Worm (Caenorhabditis elegans): ENCODE results near the gene srz-29.
"Not testable (repeated sequence)": the region's sequence is repeated elsewhere in the genome, so short reads cannot be mapped to it uniquely, and the experiment has no call there.

Gene srz-29

ce11 chrIV:13659449-13659848, 13.7 kb upstream of the srz-29 start, which contains the start of gene Y45F10C.1:
Gene Y45F10C.1 (minus strand): TSS chrIV:13659549.
- TF ChIP-seq cnd-1 (tag; optimal IDR thresholded peaks at IDR 0.05); nhr-2 (tag; optimal IDR thresholded peaks at IDR 0.05); flh-1 (GFP tag; optimal IDR thresholded peaks at IDR 0.05): not testable (repeated sequence)

- not testable (repeated sequence) for TF ChIP-seq nhr-12 (tag; optimal IDR thresholded peaks at IDR 0.05); mep-1 (tag; optimal IDR thresholded peaks at IDR 0.05); ces-1 (GFP tag; optimal IDR thresholded peaks at IDR 0.05)
These were observed 6.3 kb upstream of the srz-29 start, which contains the start of gene Y45F10C.6 for ce11 chrIV:13652023-13652422. Gene Y45F10C.6 (plus strand): TSS chrIV:13652323.

ce11 chrIV:13651411-13651810, 5.7 kb upstream of the srz-29 start, which contains the start of gene C08F11.12:
Gene C08F11.12 (minus strand): TSS chrIV:13651511.
- TF ChIP-seq ces-1 (GFP tag; optimal IDR thresholded peaks at IDR 0.05); hlh-1 (tag; optimal IDR thresholded peaks at IDR 0.05); ceh-39 (tag; optimal IDR thresholded peaks at IDR 0.05): not testable (repeated sequence)

DNA sequence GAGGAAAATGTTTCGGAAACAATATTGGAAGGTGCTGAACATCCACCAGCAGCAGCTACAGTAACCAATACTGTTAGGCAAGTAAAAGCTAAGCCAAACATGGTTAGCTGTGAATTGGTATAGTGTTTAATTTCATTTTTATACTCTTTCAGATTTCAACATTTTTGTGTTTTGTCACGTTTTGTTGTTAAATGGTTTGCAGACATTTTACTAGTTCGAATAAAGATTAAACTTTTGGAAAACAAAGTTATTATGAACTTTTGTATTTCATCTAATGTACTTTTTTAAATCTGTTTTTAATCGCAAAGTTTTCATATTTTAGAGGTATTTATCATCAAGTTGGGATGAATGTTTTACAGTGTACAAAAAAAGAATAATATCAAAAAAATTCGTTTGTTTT, 4.5 kb upstream of the srz-29 start, which contains the start of gene C08F11.17:
Gene C08F11.17, minus strand, starts transcription at position 101 of the 400 bp plus-strand sequence.
- TF ChIP-seq tbx-8 (GFP tag; optimal IDR thresholded peaks at IDR 0.05) (no peak), nhr-76 (tag; optimal IDR thresholded peaks at IDR 0.05) (no peak), M03D4.4 (tag; optimal IDR thresholded peaks at IDR 0.05) (no peak), sem-2 (GFP tag; optimal IDR thresholded peaks at IDR 0.05) (no peak), mep-1 (tag; optimal IDR thresholded peaks at IDR 0.05) (no peak), zip-8 (tag; optimal IDR thresholded peaks at IDR 0.05) (no peak), unc-120 (tag; optimal IDR thresholded peaks at IDR 0.05; ENCODE audit: poor library complexity, severe bottlenecking) (no peak), nhr-12 (tag; optimal IDR thresholded peaks at IDR 0.05) (no peak), nhr-28 (tag; optimal IDR thresholded peaks at IDR 0.05) (no peak), ceh-39 (tag; optimal IDR thresholded peaks at IDR 0.05) (no peak), ces-1 (GFP tag; optimal IDR thresholded peaks at IDR 0.05) (no peak), cnd-1 (tag; optimal IDR thresholded peaks at IDR 0.05) (no peak), drap-1 (GFP tag; optimal IDR thresholded peaks at IDR 0.05) (no peak), elt-1 (tag; optimal IDR thresholded peaks at IDR 0.05; ENCODE audit: borderline replicate concordance, insufficient read depth) (no peak), lin-13 (tag; optimal IDR thresholded peaks at IDR 0.05) (no peak), ham-2 (GFP tag; optimal IDR thresholded peaks at IDR 0.05) (no peak)

DNA sequence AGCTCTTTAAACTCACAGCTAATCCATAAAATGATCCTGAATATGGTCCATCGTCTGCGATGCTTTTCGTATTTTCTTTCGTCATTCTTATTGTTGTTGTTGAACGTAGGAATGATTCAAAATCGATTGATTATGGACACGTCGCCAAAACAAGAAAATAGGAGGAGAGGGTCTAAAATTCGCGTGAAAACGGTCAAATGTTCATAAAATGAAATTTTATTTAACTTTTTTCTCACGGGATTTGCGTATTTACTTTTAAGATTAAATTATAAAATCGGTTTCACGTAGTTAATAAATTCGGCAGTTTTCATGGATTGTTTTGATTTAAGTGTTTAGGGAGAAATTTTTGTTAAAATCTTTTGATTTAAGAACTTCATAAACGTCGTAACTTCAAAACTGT, 3.4 kb upstream of the srz-29 start, which contains the start of gene C08F11.10:
Gene C08F11.10, minus strand, starts transcription at position 101 of the 400 bp plus-strand sequence.
- TF ChIP-seq elt-1 (tag; optimal IDR thresholded peaks at IDR 0.05; ENCODE audit: borderline replicate concordance, insufficient read depth) (no peak), elt-3 (tag; optimal IDR thresholded peaks at IDR 0.05) (no peak), unc-62 (GFP tag; optimal IDR thresholded peaks at IDR 0.05) (no peak), pha-4 (tag; optimal IDR thresholded peaks at IDR 0.05) (no peak), bed-3 (GFP tag; optimal IDR thresholded peaks at IDR 0.05) (no peak), cnd-1 (tag; optimal IDR thresholded peaks at IDR 0.05) (no peak), nhr-28 (tag; optimal IDR thresholded peaks at IDR 0.05) (no peak), unc-39 (tag; optimal IDR thresholded peaks at IDR 0.05) (no peak), lin-13 (tag; optimal IDR thresholded peaks at IDR 0.05) (no peak), hlh-1 (tag; optimal IDR thresholded peaks at IDR 0.05) (no peak), ceh-39 (tag; optimal IDR thresholded peaks at IDR 0.05) (no peak), tbx-8 (GFP tag; optimal IDR thresholded peaks at IDR 0.05) (no peak), ham-2 (GFP tag; optimal IDR thresholded peaks at IDR 0.05) (no peak), drap-1 (GFP tag; optimal IDR thresholded peaks at IDR 0.05) (no peak), mep-1 (tag; optimal IDR thresholded peaks at IDR 0.05) (no peak), unc-120 (tag; optimal IDR thresholded peaks at IDR 0.05; ENCODE audit: poor library complexity, severe bottlenecking) (no peak), nhr-2 (tag; optimal IDR thresholded peaks at IDR 0.05) (no peak), mab-5 (tag; optimal IDR thresholded peaks at IDR 0.05) (no peak)

- no peak for TF ChIP-seq cnd-1 (tag; optimal IDR thresholded peaks at IDR 0.05)
- TF ChIP-seq elt-3 (tag; optimal IDR thresholded peaks at IDR 0.05): no peak
- no peak for TF ChIP-seq blmp-1 (tag; optimal IDR thresholded peaks at IDR 0.05)
- TF ChIP-seq hlh-1 (tag; optimal IDR thresholded peaks at IDR 0.05): no peak
- no peak for TF ChIP-seq ham-2 (GFP tag; optimal IDR thresholded peaks at IDR 0.05)
- TF ChIP-seq bed-3 (GFP tag; optimal IDR thresholded peaks at IDR 0.05): no peak
- TF ChIP-seq ces-1 (GFP tag; optimal IDR thresholded peaks at IDR 0.05): no peak
- TF ChIP-seq unc-120 (tag; optimal IDR thresholded peaks at IDR 0.05; ENCODE audit: poor library complexity, severe bottlenecking): no peak
- no peak for TF ChIP-seq M03D4.4 (tag; optimal IDR thresholded peaks at IDR 0.05)
- no peak for TF ChIP-seq nhr-28 (tag; optimal IDR thresholded peaks at IDR 0.05)
- TF ChIP-seq elt-1 (tag; optimal IDR thresholded peaks at IDR 0.05; ENCODE audit: borderline replicate concordance, insufficient read depth): no peak
- TF ChIP-seq drap-1 (GFP tag; optimal IDR thresholded peaks at IDR 0.05): no peak
- no peak for TF ChIP-seq sem-2 (GFP tag; optimal IDR thresholded peaks at IDR 0.05)
- TF ChIP-seq ceh-83 (GFP tag; optimal IDR thresholded peaks at IDR 0.05): no peak
- no peak for TF ChIP-seq tbx-8 (GFP tag; optimal IDR thresholded peaks at IDR 0.05)
- TF ChIP-seq lin-13 (tag; optimal IDR thresholded peaks at IDR 0.05): no peak
- no peak for TF ChIP-seq nhr-2 (tag; optimal IDR thresholded peaks at IDR 0.05)
- no peak for TF ChIP-seq unc-62 (GFP tag; optimal IDR thresholded peaks at IDR 0.05)
These were observed 1.8 kb upstream of the srz-29 start, which contains the start of gene ule-4 for ce11 chrIV:13647558-13647957. Gene ule-4 (minus strand): TSS chrIV:13647658.
